Worm (Caenorhabditis elegans) whole organism, young adult: ENCODE measurements around the gene C50B8.5.
A peak's percentile ranks its signal among the peaks of the same experiment; 100 is the strongest.

Experiments
- B0261.1 ChIP-seq: sonication (generic microtip); optimal IDR thresholded peaks from 2 replicates; lab custom pipeline; 2016; ENCODE audit warnings: mild to moderate bottlenecking, missing genetic modification characterization, moderate library complexity, missing compliant biosample characterization
- B0336.3 ChIP-seq: fragments of 200-800 bp; sonication (Bioruptor generic); IDR thresholded peaks from 2 replicates; pipeline ENCODE4 v1.3.6; 2022; ENCODE audit warnings: missing genetic modification characterization, missing compliant biosample characterization
- C06A6.2 ChIP-seq: fragments of 200-800 bp; sonication (Bioruptor generic); conservative IDR thresholded peaks from 2 replicates; pipeline ENCODE4 v1.3.6; 2022; ENCODE audit warnings: missing genetic modification characterization, missing compliant biosample characterization
- F22D6.2 ChIP-seq: sonication (generic microtip); optimal IDR thresholded peaks from 2 replicates; lab custom pipeline; 2016; ENCODE audit warnings: mild to moderate bottlenecking, missing genetic modification characterization, missing compliant biosample characterization
- F33H1.4 ChIP-seq: fragments of 200-800 bp; sonication (Bioruptor generic); IDR thresholded peaks from 2 replicates; pipeline ENCODE4 v1.3.6; 2022; ENCODE audit warnings: missing genetic modification reagents, missing genetic modification characterization, missing compliant biosample characterization
- F37B4.10 ChIP-seq: fragments of 200-800 bp; sonication (Bioruptor generic); IDR thresholded peaks from 2 replicates; pipeline ENCODE4 v1.3.6; 2022; ENCODE audit warnings: missing genetic modification characterization, missing compliant biosample characterization
- F39B2.1 ChIP-seq: fragments of 200-800 bp; sonication (Bioruptor generic); IDR thresholded peaks from 2 replicates; pipeline ENCODE4 v1.3.6; 2022; ENCODE audit warnings: missing genetic modification reagents, missing genetic modification characterization, missing compliant biosample characterization
- F49E8.2 ChIP-seq: sonication (generic microtip); optimal IDR thresholded peaks from 3 replicates; lab custom pipeline; 2017; ENCODE audit warnings: missing genetic modification characterization, mild to moderate bottlenecking, missing compliant biosample characterization, antibody characterized with exemption, moderate library complexity; ENCODE audit not compliant: insufficient read depth
- F55B11.4 ChIP-seq: sonication (generic microtip); optimal IDR thresholded peaks from 2 replicates; lab custom pipeline; 2016; ENCODE audit warnings: missing compliant biosample characterization, missing genetic modification characterization, borderline replicate concordance; ENCODE audit not compliant: insufficient read depth
- Y53F4B.3 ChIP-seq: fragments of 200-800 bp; sonication (Bioruptor generic); IDR thresholded peaks from 2 replicates; pipeline ENCODE4 v1.3.6; 2022; ENCODE audit warnings: missing genetic modification reagents, missing genetic modification characterization, missing compliant biosample characterization
- Y67H2A.10 ChIP-seq: fragments of 200-800 bp; sonication (Bioruptor generic); conservative IDR thresholded peaks from 2 replicates; pipeline ENCODE4 v1.3.6; 2022; ENCODE audit warnings: missing genetic modification reagents, missing genetic modification characterization, missing compliant biosample characterization
- Y79H2A.3 ChIP-seq: fragments of 200-800 bp; sonication (Bioruptor generic); conservative IDR thresholded peaks from 2 replicates; pipeline ENCODE4 v1.3.6; 2022; ENCODE audit warnings: missing genetic modification reagents, missing genetic modification characterization, missing compliant biosample characterization
- ZK185.1 ChIP-seq: sonication (generic microtip); optimal IDR thresholded peaks from 2 replicates; lab custom pipeline; 2016; ENCODE audit warnings: mild to moderate bottlenecking, missing genetic modification characterization, missing compliant biosample characterization; ENCODE audit not compliant: poor library complexity, severe bottlenecking
- akir-1 ChIP-seq: fragments of 200-800 bp; sonication (Bioruptor generic); optimal IDR thresholded peaks from 2 replicates; lab custom pipeline; 2018; ENCODE audit warnings: mild to moderate bottlenecking, missing genetic modification characterization, moderate library complexity, missing compliant biosample characterization
- atf-7 ChIP-seq: sonication (generic microtip); optimal IDR thresholded peaks from 2 replicates; lab custom pipeline; 2017; ENCODE audit warnings: mild to moderate bottlenecking, missing genetic modification characterization, missing compliant biosample characterization
- attf-3 ChIP-seq: fragments of 200-800 bp; sonication (Bioruptor generic); conservative IDR thresholded peaks from 2 replicates; pipeline ENCODE4 v1.3.6; 2022; ENCODE audit warnings: missing genetic modification reagents, missing genetic modification characterization, missing compliant biosample characterization
- attf-5 ChIP-seq: fragments of 200-800 bp; sonication (Bioruptor generic); optimal IDR thresholded peaks from 2 replicates; lab custom pipeline; 2018; ENCODE audit warnings: mild to moderate bottlenecking, missing genetic modification characterization, missing compliant biosample characterization
- bed-1 ChIP-seq: fragments of 200-800 bp; sonication (Bioruptor generic); IDR thresholded peaks from 2 replicates; pipeline ENCODE4 v1.3.6; 2022; ENCODE audit warnings: missing genetic modification reagents, missing genetic modification characterization, missing compliant biosample characterization
- bed-2 ChIP-seq: fragments of 200-800 bp; sonication (Bioruptor generic); IDR thresholded peaks from 2 replicates; pipeline ENCODE4 v1.3.6; 2022; ENCODE audit warnings: missing genetic modification reagents, missing genetic modification characterization, missing compliant biosample characterization
- cebp-2 ChIP-seq: fragments of 200-800 bp; sonication (Bioruptor generic); IDR thresholded peaks from 2 replicates; pipeline ENCODE4 v1.3.6; 2022; ENCODE audit warnings: missing genetic modification characterization, missing compliant biosample characterization
- ceh-100 ChIP-seq: fragments of 200-800 bp; sonication (Bioruptor generic); IDR thresholded peaks from 2 replicates; pipeline ENCODE4 v1.3.6; 2022; ENCODE audit warnings: missing genetic modification reagents, missing genetic modification characterization, missing compliant biosample characterization
- die-1 ChIP-seq: sonication (generic microtip); optimal IDR thresholded peaks from 2 replicates; lab custom pipeline; 2016; ENCODE audit warnings: missing genotype, mild to moderate bottlenecking, missing genetic modification characterization, missing compliant biosample characterization
- egrh-3 ChIP-seq: fragments of 200-800 bp; sonication (Bioruptor generic); IDR thresholded peaks from 2 replicates; pipeline ENCODE4 v1.3.6; 2022; ENCODE audit warnings: missing genetic modification reagents, missing genetic modification characterization, missing compliant biosample characterization
- ets-4 ChIP-seq: fragments of 200-800 bp; sonication (Bioruptor generic); optimal IDR thresholded peaks from 2 replicates; lab custom pipeline; 2018; ENCODE audit warnings: mild to moderate bottlenecking, missing genetic modification characterization, missing compliant biosample characterization
- fkh-3 ChIP-seq: sonication (generic microtip); optimal IDR thresholded peaks from 2 replicates; lab custom pipeline; 2016; ENCODE audit warnings: mild to moderate bottlenecking, missing genetic modification characterization, missing compliant biosample characterization
- gei-17 ChIP-seq: fragments of 200-800 bp; sonication (Bioruptor generic); optimal IDR thresholded peaks from 2 replicates; lab custom pipeline; 2018; ENCODE audit warnings: mild to moderate bottlenecking, missing genetic modification characterization, missing compliant biosample characterization
- lin-26 ChIP-seq: fragments of 200-800 bp; sonication (Bioruptor generic); IDR thresholded peaks from 2 replicates; pipeline ENCODE4 v1.3.6; 2022; ENCODE audit warnings: missing genetic modification reagents, missing genetic modification characterization, missing compliant biosample characterization
- lin-35 ChIP-seq, 3 experiments: fragments of 150-350 bp in 2 of 3; sonication (generic microtip) in 1 of 3; optimal IDR thresholded peaks; 2 replicates each; lab custom pipeline; 2014 to 2018; ENCODE audit warnings: missing biosample characterization in 3 of 3, missing genetic modification characterization in 3 of 3, missing genetic modification reagents in 3 of 3
- lir-1 ChIP-seq: fragments of 200-800 bp; sonication (Bioruptor generic); conservative IDR thresholded peaks from 2 replicates; pipeline ENCODE4 v1.3.6; 2022; ENCODE audit warnings: missing genetic modification reagents, missing genetic modification characterization, missing compliant biosample characterization
- madf-3 ChIP-seq: fragments of 200-800 bp; sonication (Bioruptor generic); IDR thresholded peaks from 2 replicates; pipeline ENCODE4 v1.3.6; 2022; ENCODE audit warnings: missing genetic modification reagents, missing genetic modification characterization, missing compliant biosample characterization
- mel-28 ChIP-seq: sonication (generic microtip); optimal IDR thresholded peaks from 2 replicates; lab custom pipeline; 2016; ENCODE audit warnings: borderline replicate concordance, mild to moderate bottlenecking, missing genetic modification characterization, missing compliant biosample characterization
- mes-4 ChIP-seq: sonication (generic microtip); optimal IDR thresholded peaks from 2 replicates; lab custom pipeline; 2016; ENCODE audit warnings: missing genotype, missing genetic modification characterization, missing compliant biosample characterization
- mxl-1 ChIP-seq: sonication (generic microtip); optimal IDR thresholded peaks from 2 replicates; lab custom pipeline; 2016; ENCODE audit warnings: missing genetic modification characterization, missing compliant biosample characterization
- nfya-1 ChIP-seq: sonication (generic microtip); optimal IDR thresholded peaks from 2 replicates; lab custom pipeline; 2017; ENCODE audit warnings: antibody characterized with exemption, missing compliant biosample characterization, missing genetic modification characterization, borderline replicate concordance; ENCODE audit not compliant: insufficient read depth
- nfyb-1 ChIP-seq: fragments of 200-800 bp; sonication (Bioruptor generic); IDR thresholded peaks from 2 replicates; pipeline ENCODE4 v1.3.6; 2022; ENCODE audit warnings: missing genetic modification reagents, missing genetic modification characterization, missing compliant biosample characterization
- nhr-179 ChIP-seq: sonication (generic microtip); optimal IDR thresholded peaks from 2 replicates; lab custom pipeline; 2016; ENCODE audit warnings: mild to moderate bottlenecking, missing genetic modification characterization, missing compliant biosample characterization
- nhr-90 ChIP-seq: sonication (generic microtip); optimal IDR thresholded peaks from 2 replicates; lab custom pipeline; 2016; ENCODE audit warnings: missing genotype, mild to moderate bottlenecking, missing genetic modification characterization, missing compliant biosample characterization
- rec-8 ChIP-seq, 2 experiments: sonication (generic microtip); optimal IDR thresholded peaks; 2 replicates each; lab custom pipeline; 2016; ENCODE audit warnings: mild to moderate bottlenecking in 2 of 2, missing genetic modification characterization in 2 of 2, missing genetic modification reagents in 2 of 2, missing genotype in 2 of 2, missing biosample characterization in 1 of 2, missing compliant biosample characterization in 1 of 2, moderate library complexity in 1 of 2
- rpc-1 ChIP-seq, 2 experiments: fragments of 150-350 bp in 1 of 2; sonication (generic microtip) in 1 of 2; optimal IDR thresholded peaks; 2 replicates each; lab custom pipeline; 2014 to 2018; ENCODE audit warnings: missing biosample characterization in 1 of 2, missing genetic modification characterization in 1 of 2, missing genetic modification reagents in 1 of 2, missing genotype in 1 of 2
- sdz-38 ChIP-seq: sonication (generic microtip); optimal IDR thresholded peaks from 2 replicates; lab custom pipeline; 2016; ENCODE audit warnings: missing genotype, missing genetic modification characterization, missing compliant biosample characterization
- somi-1 ChIP-seq: fragments of 200-800 bp; sonication (Bioruptor generic); optimal IDR thresholded peaks from 2 replicates; lab custom pipeline; 2018; ENCODE audit warnings: mild to moderate bottlenecking, missing genetic modification characterization, missing compliant biosample characterization
- sptf-2 ChIP-seq: fragments of 200-800 bp; sonication (Bioruptor generic); optimal IDR thresholded peaks from 2 replicates; lab custom pipeline; 2018; ENCODE audit warnings: mild to moderate bottlenecking, missing genetic modification characterization, missing compliant biosample characterization
- tlf-1 ChIP-seq: fragments of 200-800 bp; sonication (Bioruptor generic); optimal IDR thresholded peaks from 2 replicates; lab custom pipeline; 2018; ENCODE audit warnings: mild to moderate bottlenecking, missing genetic modification characterization, missing compliant biosample characterization
- unc-130 ChIP-seq: sonication (generic microtip); optimal IDR thresholded peaks from 2 replicates; lab custom pipeline; 2016; ENCODE audit warnings: missing genetic modification reagents, missing genetic modification characterization, missing compliant biosample characterization
- zim-3 ChIP-seq: sonication (generic microtip); optimal IDR thresholded peaks from 2 replicates; lab custom pipeline; 2017; ENCODE audit warnings: mild to moderate bottlenecking, missing genetic modification characterization, moderate library complexity, missing compliant biosample characterization
- ztf-25 ChIP-seq: fragments of 200-800 bp; sonication (Bioruptor generic); IDR thresholded peaks from 2 replicates; pipeline ENCODE4 v1.3.6; 2022; ENCODE audit warnings: missing genetic modification reagents, missing genetic modification characterization, missing compliant biosample characterization
- ztf-3 ChIP-seq: fragments of 200-800 bp; sonication (Bioruptor generic); optimal IDR thresholded peaks from 2 replicates; lab custom pipeline; 2018; ENCODE audit warnings: mild to moderate bottlenecking, missing genetic modification characterization, missing compliant biosample characterization
- ztf-6 ChIP-seq: fragments of 200-800 bp; sonication (Bioruptor generic); IDR thresholded peaks from 2 replicates; pipeline ENCODE4 v1.3.6; 2022; ENCODE audit warnings: missing genetic modification reagents, missing genetic modification characterization, missing compliant biosample characterization

The C50B8.5 gene

DNA sequence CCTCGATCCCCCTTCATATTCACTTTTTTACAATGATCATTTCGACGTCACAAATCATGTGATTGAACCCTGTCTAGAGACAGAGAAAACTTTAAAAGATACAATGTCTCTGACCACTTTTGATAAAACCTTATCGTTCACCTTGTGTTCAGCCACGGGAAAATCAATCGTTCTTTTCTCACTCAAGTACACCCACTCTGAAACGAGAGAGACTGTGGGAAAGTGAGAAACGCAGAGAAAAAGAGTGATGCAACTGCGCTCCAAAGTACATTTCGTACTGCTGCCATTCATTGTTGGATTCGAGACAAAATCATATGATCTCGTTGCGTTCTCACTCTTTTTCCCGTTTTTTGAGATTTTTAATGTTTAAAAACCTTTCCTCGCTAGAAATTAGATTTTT, 15.6 kb upstream of the C50B8.5 start (continued):
- no peak for TF ChIP-seq B0261.1
- TF ChIP-seq ztf-6 (GFP tag; lab: Robert Waterston, UW): 0 out of 2 replicates have a peak, but pooled peaks have one; percentile 20
- TF ChIP-seq bed-2: no peak
- peak; percentile 22; the same call in 1 of the 2 replicates for TF ChIP-seq F33H1.4
- 0 out of 2 replicates have a peak, but pooled peaks have one; percentile 10 for TF ChIP-seq egrh-3
- TF ChIP-seq attf-3: 0 out of 2 replicates have a peak, but pooled peaks have one; percentile 36
- peak; percentile 57; the same call in 1 of the 2 replicates for TF ChIP-seq lir-1 (GFP tag; lab: Robert Waterston, UW)
- peak; percentile 63 for TF ChIP-seq tlf-1 (GFP tag; lab: Kevin White, UChicago)
- TF ChIP-seq ets-4 (GFP tag; lab: Kevin White, UChicago): peak; percentile 68
- no peak for TF ChIP-seq sdz-38 (tag; lab: Kevin White, UChicago)
- TF ChIP-seq rec-8 (tag; optimal IDR thresholded peaks at IDR 0.05; lab: Kevin White, UChicago): no peak
- TF ChIP-seq gei-17 (GFP tag; lab: Kevin White, UChicago): peak; percentile 34
- TF ChIP-seq somi-1 (GFP tag; lab: Kevin White, UChicago): peak; percentile 82
- no peak for TF ChIP-seq ztf-25
- no peak for TF ChIP-seq F37B4.10 (GFP tag; lab: Robert Waterston, UW)
- no peak for TF ChIP-seq nhr-179 (tag; lab: Kevin White, UChicago)
- peak; percentile 80 for TF ChIP-seq nfyb-1
- no peak for TF ChIP-seq F55B11.4 (tag; lab: Kevin White, UChicago)
- no peak for TF ChIP-seq mes-4 (tag; lab: Kevin White, UChicago)
- no peak for TF ChIP-seq Y79H2A.3
- TF ChIP-seq rpc-1 (optimal IDR thresholded peaks at IDR 0.05; lab: Kevin White, UChicago): no peak
- TF ChIP-seq rpc-1 (tag; optimal IDR thresholded peaks at IDR 0.05; lab: Kevin White, UChicago): no peak
- no peak for TF ChIP-seq mxl-1 (tag; lab: Kevin White, UChicago)
- no peak for TF ChIP-seq unc-130 (GFP tag; lab: Kevin White, UChicago)
- 0 out of 2 replicates have a peak, but pooled peaks have one; percentile 22 for TF ChIP-seq ceh-100 (GFP tag; lab: Robert Waterston, UW)
- TF ChIP-seq atf-7 (tag; lab: Kevin White, UChicago): peak; percentile 85
- TF ChIP-seq B0336.3 (GFP tag; lab: Robert Waterston, UW): peak; percentile 57
- TF ChIP-seq nfya-1: no peak
- no peak for TF ChIP-seq lin-26
- no peak for TF ChIP-seq die-1 (tag; lab: Kevin White, UChicago)
- TF ChIP-seq lin-35 (GFP tag; optimal IDR thresholded peaks at IDR 0.05; lab: Kevin White, UChicago): peak in 1 of 3 experiments; percentile 35
- peak; percentile 56 for TF ChIP-seq nhr-90 (tag; lab: Kevin White, UChicago)
- TF ChIP-seq F49E8.2: no peak
- no peak for TF ChIP-seq ztf-3 (GFP tag; lab: Kevin White, UChicago)
- peak; percentile 70 for TF ChIP-seq ZK185.1 (tag; lab: Kevin White, UChicago)
- peak; percentile 65 for TF ChIP-seq F22D6.2 (tag; lab: Kevin White, UChicago)
- TF ChIP-seq madf-3 (GFP tag; lab: Robert Waterston, UW): 0 out of 2 replicates have a peak, but pooled peaks have one; percentile 68
- TF ChIP-seq Y53F4B.3 (GFP tag; lab: Robert Waterston, UW): no peak
- peak; percentile 92 for TF ChIP-seq attf-5 (GFP tag; lab: Kevin White, UChicago)
- TF ChIP-seq mel-28 (tag; lab: Kevin White, UChicago): no peak
- no peak for TF ChIP-seq Y67H2A.10
- TF ChIP-seq fkh-3 (tag; lab: Kevin White, UChicago): no peak
- TF ChIP-seq C06A6.2 (GFP tag; lab: Robert Waterston, UW): peak; percentile 81
- no peak for TF ChIP-seq akir-1
- no peak for TF ChIP-seq bed-1 (GFP tag; lab: Robert Waterston, UW)
- no peak for TF ChIP-seq cebp-2 (GFP tag; lab: Robert Waterston, UW)
- TF ChIP-seq sptf-2 (GFP tag; lab: Kevin White, UChicago): no peak
- TF ChIP-seq zim-3 (tag; lab: Kevin White, UChicago): no peak
- no peak for TF ChIP-seq F39B2.1
